Fruit fly (Drosophila melanogaster): Measurements from ENCODE around the gene Oseg5.

Oseg5 gene

dm6 chr2L:20799991-20800897 is 35.4 kb downstream of the Oseg5 start (continued):
- TF ChIP-seq CG12104 (GFP tag; optimal IDR thresholded peaks at IDR 0.05) (peak; percentile 55), NC2α (GFP tag; optimal IDR thresholded peaks at IDR 0.05) (peak; percentile 36), bigmax (GFP tag; optimal IDR thresholded peaks at IDR 0.05) (no peak), BEAF-32 (GFP tag; optimal IDR thresholded peaks at IDR 0.05) (no peak), Elba2 (GFP tag; optimal IDR thresholded peaks at IDR 0.05) (no peak), Fer1 (GFP tag; optimal IDR thresholded peaks at IDR 0.05) (peak; percentile 88), sqz (GFP tag; optimal IDR thresholded peaks at IDR 0.05) (peak; percentile 24), fd3F (GFP tag; optimal IDR thresholded peaks at IDR 0.05) (peak; percentile 66), aop (GFP tag; IDR thresholded peaks at IDR 0.05) (no peak), CG16779 (GFP tag; IDR thresholded peaks at IDR 0.05) (peak; percentile 49; the same call in 1 of the 2 replicates), CG11560 (tag; IDR thresholded peaks at IDR 0.05) (peak; percentile 61; the same call in 2 of the 3 replicates), Hand (GFP tag; optimal IDR thresholded peaks at IDR 0.05) (peak; percentile 93), Oli (tag; optimal IDR thresholded peaks at IDR 0.05) (peak; percentile 64), CG3281 (GFP tag; optimal IDR thresholded peaks at IDR 0.05) (peak; percentile 83), CoRest (tag; optimal IDR thresholded peaks at IDR 0.05) (peak; percentile 68), lmd (GFP tag; IDR thresholded peaks at IDR 0.05) (peak; percentile 79), insv (GFP tag; optimal IDR thresholded peaks at IDR 0.05) (no peak), sna (GFP tag; IDR thresholded peaks at IDR 0.05; ENCODE audit: partially characterized antibody) (no peak), CG10959 (GFP tag; IDR thresholded peaks at IDR 0.05) (peak; percentile 53), CG4730 (GFP tag; IDR thresholded peaks at IDR 0.05) (peak; percentile 62), Gsc (GFP tag; IDR thresholded peaks at IDR 0.05) (no peak), pan (optimal IDR thresholded peaks at IDR 0.05) (no peak), pan (GFP tag; optimal IDR thresholded peaks at IDR 0.05 in 1 of 2, IDR thresholded peaks at IDR 0.05 in 1 of 2) (peak in 1 of 2 experiments; percentile 77), CG1024 (GFP tag; IDR thresholded peaks at IDR 0.05) (no peak), CG12744 (GFP tag; optimal IDR thresholded peaks at IDR 0.05) (peak; percentile 62), CG32532 (GFP tag; IDR thresholded peaks at IDR 0.05) (peak; percentile 87), chn (GFP tag; optimal IDR thresholded peaks at IDR 0.05) (peak; percentile 52), Mes4 (GFP tag; optimal IDR thresholded peaks at IDR 0.05) (peak; percentile 39), Usf (GFP tag; optimal IDR thresholded peaks at IDR 0.05) (peak; percentile 25), CG12219 (GFP tag; optimal IDR thresholded peaks at IDR 0.05) (peak; percentile 75), lab (GFP tag; optimal IDR thresholded peaks at IDR 0.05) (peak; percentile 92), CG30431 (GFP tag; optimal IDR thresholded peaks at IDR 0.05) (peak; percentile 52), pnt (GFP tag; optimal IDR thresholded peaks at IDR 0.05) (peak; percentile 67), Lpt (GFP tag; optimal IDR thresholded peaks at IDR 0.05) (no peak), CG11695 (GFP tag; IDR thresholded peaks at IDR 0.05) (peak; percentile 71; the same call in 1 of the 3 replicates), CG6654 (GFP tag; optimal IDR thresholded peaks at IDR 0.05) (peak; percentile 14), NC2β (GFP tag; optimal IDR thresholded peaks at IDR 0.05) (peak; percentile 63), CG15696 (tag; optimal IDR thresholded peaks at IDR 0.05) (peak; percentile 65), CG10147 (GFP tag; optimal IDR thresholded peaks at IDR 0.05) (peak; percentile 78), CG17612 (GFP tag; IDR thresholded peaks at IDR 0.05) (0 out of 2 replicates have a peak, but pooled peaks have one; percentile 14), yki (optimal IDR thresholded peaks at IDR 0.05) (no peak), CG15514 (GFP tag; optimal IDR thresholded peaks at IDR 0.05) (peak; percentile 77), CG11085 (GFP tag; IDR thresholded peaks at IDR 0.05) (peak; percentile 69), p53 (GFP tag; optimal IDR thresholded peaks at IDR 0.05) (peak; percentile 3), bcd (GFP tag; optimal IDR thresholded peaks at IDR 0.05) (peak; percentile 72), CG11504 (tag; optimal IDR thresholded peaks at IDR 0.05) (peak; percentile 73), Hsf (GFP tag; optimal IDR thresholded peaks at IDR 0.05) (peak; percentile 82), Sry-β (GFP tag; optimal IDR thresholded peaks at IDR 0.05) (no peak), Awh (GFP tag; IDR thresholded peaks at IDR 0.05) (peak; percentile 59; the same call in 1 of the 2 replicates)

Data from whole organism, embryonic.